Fruit fly (Drosophila melanogaster) whole organism, embryonic: ENCODE results near the gene CG11309.

Source experiments
- Adf1 ChIP-seq: fragments of 200-800 bp; sonication (Bioruptor generic); IDR thresholded peaks from 2 replicates; pipeline ENCODE4 v1.3.6; 2022; ENCODE audit warnings: missing biosample characterization, missing genetic modification characterization
- Awh ChIP-seq: fragments of 200-800 bp; sonication (Bioruptor generic); IDR thresholded peaks from 2 replicates; pipeline ENCODE4, ENCODE4 v1.3.6; 2022; ENCODE audit warnings: missing biosample characterization, missing genetic modification characterization
- Bdp1 ChIP-seq: fragments of 200-800 bp; sonication (Bioruptor generic); optimal IDR thresholded peaks from 3 replicates; lab custom pipeline; 2016; ENCODE audit warnings: missing biosample characterization, missing genetic modification characterization
- C15 ChIP-seq: fragments of 200-800 bp; sonication (Bioruptor generic); IDR thresholded peaks from 3 replicates; pipeline ENCODE4 v1.3.6; 2022; ENCODE audit warnings: missing biosample characterization, missing genetic modification characterization
- CG11085 ChIP-seq: fragments of 200-800 bp; sonication (Bioruptor generic); IDR thresholded peaks from 2 replicates; pipeline ENCODE4 v1.3.6; 2022; ENCODE audit warnings: missing biosample characterization, missing genetic modification characterization
- CG12769 ChIP-seq: fragments of 200-800 bp; sonication (Bioruptor generic); optimal IDR thresholded peaks from 2 replicates; lab custom pipeline; 2019; ENCODE audit warnings: missing biosample characterization, mild to moderate bottlenecking, missing genetic modification characterization, moderate library complexity
- CG14014 ChIP-seq: fragments of 200-800 bp; sonication (Bioruptor generic); IDR thresholded peaks from 2 replicates; pipeline ENCODE4 v1.3.6; 2022; ENCODE audit warnings: missing biosample characterization, missing genetic modification characterization
- CG15514 ChIP-seq: fragments of 200-800 bp; sonication (Bioruptor generic); optimal IDR thresholded peaks from 3 replicates; lab custom pipeline; 2017; ENCODE audit warnings: missing biosample characterization, missing genetic modification characterization, mild to moderate bottlenecking, moderate library complexity, missing genetic modification reagents
- CG16779 ChIP-seq: fragments of 200-800 bp; sonication (Bioruptor generic); IDR thresholded peaks from 2 replicates; pipeline ENCODE4 v1.3.6; 2022; ENCODE audit warnings: missing biosample characterization, missing genetic modification characterization
- CG17359 ChIP-seq: fragments of 200-800 bp; sonication (Bioruptor generic); optimal IDR thresholded peaks from 3 replicates; lab custom pipeline; 2018; ENCODE audit warnings: missing biosample characterization, mild to moderate bottlenecking, missing genetic modification characterization, moderate library complexity
- CG2120 ChIP-seq: fragments of 200-800 bp; sonication (Bioruptor generic); optimal IDR thresholded peaks from 3 replicates; lab custom pipeline; 2016; ENCODE audit warnings: missing biosample characterization, missing genetic modification characterization
- CG2199 ChIP-seq: fragments of 200-800 bp; sonication (Bioruptor generic); IDR thresholded peaks from 3 replicates; pipeline ENCODE4 v1.3.6; 2022; ENCODE audit warnings: missing biosample characterization, missing genetic modification characterization
- CG2202 ChIP-seq: fragments of 200-800 bp; sonication (Bioruptor generic); optimal IDR thresholded peaks from 2 replicates; lab custom pipeline; 2018; ENCODE audit warnings: missing biosample characterization, mild to moderate bottlenecking, missing genetic modification characterization
- CG3163 ChIP-seq: fragments of 200-800 bp; sonication (Bioruptor generic); optimal IDR thresholded peaks from 3 replicates; lab custom pipeline; 2016; ENCODE audit warnings: missing biosample characterization, missing genetic modification characterization
- CG4360 ChIP-seq: fragments of 200-800 bp; sonication (Bioruptor generic); IDR thresholded peaks from 2 replicates; pipeline ENCODE4 v1.3.6; 2022; ENCODE audit warnings: missing biosample characterization, missing genetic modification characterization
- CG4730 ChIP-seq: fragments of 200-800 bp; sonication (Bioruptor generic); IDR thresholded peaks from 2 replicates; pipeline ENCODE4 v1.3.6; 2022; ENCODE audit warnings: missing biosample characterization, missing genetic modification characterization
- CG6765 ChIP-seq: fragments of 200-800 bp; sonication (Bioruptor generic); optimal IDR thresholded peaks from 3 replicates; lab custom pipeline; 2017; ENCODE audit warnings: missing biosample characterization, mild to moderate bottlenecking, missing genetic modification characterization
- CG6791 ChIP-seq: fragments of 200-800 bp; sonication (Bioruptor generic); IDR thresholded peaks from 3 replicates; pipeline ENCODE4 v1.3.6; 2022; ENCODE audit warnings: missing biosample characterization, missing genetic modification characterization; ENCODE audit not compliant: partially characterized antibody
- CG6854 ChIP-seq: fragments of 200-800 bp; sonication (Bioruptor generic); optimal IDR thresholded peaks from 3 replicates; lab custom pipeline; 2017; ENCODE audit warnings: missing biosample characterization, mild to moderate bottlenecking, missing genetic modification characterization
- CTCF ChIP-seq: fragments of 200-800 bp; sonication (Bioruptor generic); optimal IDR thresholded peaks from 2 replicates; lab custom pipeline; 2017; ENCODE audit warnings: missing biosample characterization, mild to moderate bottlenecking, missing genetic modification characterization, moderate library complexity
- Chrac-16 ChIP-seq: fragments of 200-800 bp; sonication (Bioruptor generic); optimal IDR thresholded peaks from 3 replicates; lab custom pipeline; 2016; ENCODE audit warnings: missing biosample characterization, missing genetic modification characterization
- Dbx ChIP-seq: fragments of 200-800 bp; sonication (Bioruptor generic); IDR thresholded peaks from 3 replicates; pipeline ENCODE4 v1.3.6; 2022; ENCODE audit warnings: missing biosample characterization, missing genetic modification characterization
- Gsc ChIP-seq: fragments of 200-800 bp; sonication (Bioruptor generic); IDR thresholded peaks from 2 replicates; pipeline ENCODE4 v1.3.6; 2022; ENCODE audit warnings: missing biosample characterization, missing genetic modification characterization
- Hmr ChIP-seq: fragments of 200-800 bp; sonication (Bioruptor generic); optimal IDR thresholded peaks from 3 replicates; lab custom pipeline; 2017; ENCODE audit warnings: mild to moderate bottlenecking, missing biosample characterization, missing genetic modification reagents, missing genetic modification characterization
- Hr78 ChIP-seq, 2 experiments: fragments of 200-800 bp in 1 of 2; fragments of >200 bp in 1 of 2; sonication (Bioruptor generic) in 1 of 2; optimal IDR thresholded peaks; 2 replicates each; lab custom pipeline; 2017 to 2019; ENCODE audit warnings: missing biosample characterization in 2 of 2, missing genetic modification characterization in 2 of 2, mild to moderate bottlenecking in 1 of 2, moderate library complexity in 1 of 2
- Jarid2 ChIP-seq: fragments of 200-800 bp; sonication (Bioruptor generic); optimal IDR thresholded peaks from 3 replicates; lab custom pipeline; 2017; ENCODE audit warnings: mild to moderate bottlenecking, missing biosample characterization, missing genetic modification reagents, missing genetic modification characterization
- Med ChIP-seq: fragments of 200-800 bp; sonication (Bioruptor generic); peaks from one replicate; lab custom pipeline; 2016; ENCODE audit warnings: missing biosample characterization, missing genetic modification characterization, mild to moderate bottlenecking, inconsistent platforms, moderate library complexity
- NFAT ChIP-seq: fragments of 200-800 bp; sonication (Bioruptor generic); IDR thresholded peaks from 2 replicates; pipeline ENCODE4 v1.3.6; 2022; ENCODE audit warnings: missing biosample characterization, missing genetic modification characterization
- Nf-YB ChIP-seq: fragments of 200-800 bp; sonication (Bioruptor generic); optimal IDR thresholded peaks from 3 replicates; lab custom pipeline; 2019; ENCODE audit warnings: missing biosample characterization, mild to moderate bottlenecking, missing genetic modification characterization, moderate library complexity
- Pdp1 ChIP-seq, 2 experiments: fragments of 200-800 bp; sonication (Bioruptor generic); optimal IDR thresholded peaks; 3 replicates each; lab custom pipeline; 2016; ENCODE audit warnings: missing biosample characterization in 2 of 2, missing genetic modification characterization in 2 of 2, mild to moderate bottlenecking in 1 of 2, moderate library complexity in 1 of 2
- Sox100B ChIP-seq: fragments of 200-800 bp; sonication (Bioruptor generic); optimal IDR thresholded peaks from 3 replicates; lab custom pipeline; 2018; ENCODE audit warnings: missing biosample characterization, mild to moderate bottlenecking, missing genetic modification characterization
- Sry-β ChIP-seq: fragments of 200-800 bp; sonication (Bioruptor generic); optimal IDR thresholded peaks from 2 replicates; lab custom pipeline; 2018; ENCODE audit warnings: missing biosample characterization, mild to moderate bottlenecking, missing genetic modification characterization, moderate library complexity
- cad ChIP-seq: fragments of >200 bp; optimal IDR thresholded peaks from 2 replicates; lab custom pipeline; 2017; ENCODE audit warnings: missing biosample characterization, missing genetic modification characterization
- ci ChIP-seq: fragments of 200-800 bp; sonication (Bioruptor generic); IDR thresholded peaks from 3 replicates; pipeline ENCODE4 v1.3.6; 2022; ENCODE audit warnings: missing biosample characterization, missing genetic modification characterization
- crol ChIP-seq: fragments of 200-800 bp; sonication (Bioruptor generic); IDR thresholded peaks from 2 replicates; pipeline ENCODE4 v1.3.6; 2022; ENCODE audit warnings: missing biosample characterization, missing genetic modification characterization
- dati ChIP-seq: fragments of 200-800 bp; sonication (Bioruptor generic); IDR thresholded peaks from 2 replicates; pipeline ENCODE4 v1.3.6; 2022; ENCODE audit warnings: missing biosample characterization, missing genetic modification characterization
- dmrt99B ChIP-seq: fragments of 200-800 bp; sonication (Bioruptor generic); optimal IDR thresholded peaks from 2 replicates; lab custom pipeline; 2018; ENCODE audit warnings: missing biosample characterization, mild to moderate bottlenecking, missing genetic modification characterization, moderate library complexity
- hkb ChIP-seq, 2 experiments: fragments of 200-800 bp in 1 of 2; fragments of >200 bp in 1 of 2; sonication (Bioruptor generic) in 1 of 2; IDR thresholded peaks in 1 of 2; optimal IDR thresholded peaks in 1 of 2; 2 replicates each; pipeline versions ENCODE4 v1.3.6 to Lab custom; 2017 to 2022; ENCODE audit warnings: missing biosample characterization in 1 of 2, missing genetic modification characterization in 1 of 2
- kay ChIP-seq: fragments of 200-800 bp; sonication (Bioruptor generic); optimal IDR thresholded peaks from 2 replicates; lab custom pipeline; 2016; ENCODE audit warnings: missing biosample characterization, missing genetic modification characterization
- kni ChIP-seq: fragments of 200-800 bp; sonication (Bioruptor generic); optimal IDR thresholded peaks from 3 replicates; lab custom pipeline; 2017; ENCODE audit warnings: mild to moderate bottlenecking, missing biosample characterization, missing genetic modification reagents, missing genetic modification characterization
- lbe ChIP-seq: fragments of 200-800 bp; sonication (Bioruptor generic); optimal IDR thresholded peaks from 2 replicates; lab custom pipeline; 2016; ENCODE audit warnings: missing biosample characterization, mild to moderate bottlenecking, missing genetic modification characterization
- pros ChIP-seq: fragments of 200-800 bp; sonication (Bioruptor generic); optimal IDR thresholded peaks from 3 replicates; lab custom pipeline; 2019; ENCODE audit warnings: missing biosample characterization, mild to moderate bottlenecking, missing genetic modification characterization, moderate library complexity
- run ChIP-seq: fragments of 200-800 bp; sonication (Bioruptor generic); optimal IDR thresholded peaks from 3 replicates; lab custom pipeline; 2018; ENCODE audit warnings: missing biosample characterization, mild to moderate bottlenecking, missing genetic modification characterization
- seq ChIP-seq: fragments of 200-800 bp; sonication (Bioruptor generic); IDR thresholded peaks from 2 replicates; pipeline ENCODE4 v1.3.6; 2022; ENCODE audit warnings: missing biosample characterization, missing genetic modification characterization
- so ChIP-seq: fragments of 200-800 bp; sonication (Bioruptor generic); IDR thresholded peaks from 3 replicates; pipeline ENCODE4 v1.3.6; 2022; ENCODE audit warnings: missing biosample characterization, missing genetic modification characterization
- vvl ChIP-seq: fragments of 200-800 bp; sonication (Bioruptor generic); IDR thresholded peaks from 2 replicates; pipeline ENCODE4 v1.3.6; 2022; ENCODE audit warnings: missing biosample characterization, missing genetic modification characterization
- z ChIP-seq: fragments of 200-800 bp; sonication (Bioruptor generic); IDR thresholded peaks from 3 replicates; pipeline ENCODE4 v1.3.6; 2022; ENCODE audit warnings: missing biosample characterization, missing genetic modification characterization
- zfh1 ChIP-seq: fragments of 200-800 bp; sonication (Bioruptor generic); IDR thresholded peaks from 3 replicates; pipeline ENCODE4 v1.3.6; 2022; ENCODE audit warnings: missing biosample characterization, missing genetic modification characterization

CG11309 gene

DNA sequence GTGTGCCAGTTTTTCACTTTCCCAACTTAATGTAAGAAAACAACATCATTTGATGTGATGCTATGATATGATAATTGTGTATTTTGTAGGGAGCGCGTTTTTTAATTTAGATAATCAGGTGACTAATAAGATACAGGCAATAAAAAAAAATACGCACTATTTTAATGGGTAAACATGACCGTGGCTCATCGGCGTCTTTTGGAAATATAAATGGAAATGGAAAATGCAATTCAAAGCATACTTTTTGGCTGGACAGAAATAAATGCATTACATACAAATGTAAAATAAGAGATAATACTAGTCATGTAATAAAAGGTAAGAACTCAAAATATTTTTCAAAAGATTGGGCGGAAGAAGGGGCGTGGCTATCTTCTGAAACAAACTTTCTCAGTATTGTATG, 42.0 kb downstream of the CG11309 start (continued):
- peak; percentile 31 for TF ChIP-seq CG6765 (GFP tag; lab: Kevin White, UChicago)
- peak; percentile 43 for TF ChIP-seq kay
- peak; percentile 72 for TF ChIP-seq CTCF (GFP tag; lab: Kevin White, UChicago)
- peak; percentile 55; the same call in 1 of the 2 replicates for TF ChIP-seq vvl (GFP tag; lab: Robert Waterston, UW)
- no peak for TF ChIP-seq Chrac-16 (GFP tag; lab: Kevin White, UChicago)
- no peak for TF ChIP-seq C15 (GFP tag; lab: Robert Waterston, UW)
- TF ChIP-seq CG3163 = no peak

DNA sequence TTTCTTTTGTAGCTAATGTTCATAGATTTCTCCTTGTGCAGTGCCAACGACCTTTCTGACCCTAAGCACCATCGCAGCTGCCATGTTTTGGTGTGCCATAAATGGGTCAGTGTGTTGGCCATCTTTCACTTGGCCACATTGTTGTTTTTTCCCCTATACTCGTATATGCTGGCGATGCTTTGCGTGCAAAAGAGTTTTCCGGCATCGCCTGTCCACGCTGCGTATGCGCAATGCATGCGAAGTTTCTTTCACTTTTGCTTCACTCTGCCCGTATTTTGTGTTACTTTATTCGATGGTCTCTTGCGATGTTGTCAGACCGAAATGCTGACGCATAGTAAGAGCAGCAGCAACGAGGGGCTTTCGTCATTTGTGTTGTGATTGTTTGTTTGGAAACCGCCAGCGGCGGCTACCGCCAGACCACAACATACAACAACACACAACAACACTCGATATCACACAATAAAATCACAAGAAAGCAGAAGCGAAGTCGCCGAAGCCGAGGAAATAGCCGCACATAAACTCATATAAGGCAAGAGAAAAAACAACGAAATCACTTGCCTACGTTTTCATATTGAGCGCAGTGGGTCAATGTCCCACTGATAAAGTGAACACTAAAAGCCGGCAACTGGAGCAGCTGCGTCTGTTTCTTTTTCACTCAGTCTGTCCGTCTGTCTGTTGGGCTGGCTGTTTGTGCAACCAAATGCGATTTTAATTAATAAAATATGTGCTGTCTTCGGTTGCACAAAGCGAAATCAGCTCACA, 42.9 kb downstream of the CG11309 start:
- TF ChIP-seq CG4730 (GFP tag; lab: Robert Waterston, UW) (no peak), CG17359 (tag; lab: Kevin White, UChicago) (no peak), Nf-YB (no peak), Med (peak; percentile 76), Hmr (no peak), seq (GFP tag; lab: Robert Waterston, UW) (0 out of 2 replicates have a peak, but pooled peaks have one; percentile 18), so (GFP tag; lab: Robert Waterston, UW) (0 out of 3 replicates have a peak, but pooled peaks have one; percentile 6), Pdp1 (GFP tag; optimal IDR thresholded peaks at IDR 0.05; lab: Kevin White, UChicago) (peak in 1 of 2 experiments; percentile 39), CG12769 (tag; lab: Kevin White, UChicago) (peak; percentile 1), lbe (no peak), CG16779 (GFP tag; lab: Robert Waterston, UW) (no peak), CG2202 (tag; lab: Kevin White, UChicago) (no peak), Dbx (no peak), pros (peak; percentile 61), dmrt99B (tag; lab: Kevin White, UChicago) (no peak), CG2120 (GFP tag; lab: Kevin White, UChicago) (no peak), kni (GFP tag; lab: Kevin White, UChicago) (peak; percentile 54), Bdp1 (no peak), CG15514 (GFP tag; lab: Kevin White, UChicago) (no peak), run (tag; lab: Kevin White, UChicago) (peak; percentile 61), cad (GFP tag; lab: Kevin White, UChicago) (no peak), Sry-β (GFP tag; lab: Kevin White, UChicago) (no peak), CG6791 (GFP tag; lab: Robert Waterston, UW) (no peak), z (GFP tag; lab: Robert Waterston, UW) (0 out of 3 replicates have a peak, but pooled peaks have one; percentile 36), Adf1 (GFP tag; lab: Robert Waterston, UW) (peak; percentile 23; the same call in 1 of the 2 replicates), zfh1 (GFP tag; lab: Robert Waterston, UW) (0 out of 3 replicates have a peak, but pooled peaks have one; percentile 11), hkb (optimal IDR thresholded peaks at IDR 0.05; lab: Kevin White, UChicago) (no peak), hkb (GFP tag; IDR thresholded peaks at IDR 0.05; lab: Robert Waterston, UW) (no peak), crol (GFP tag; lab: Robert Waterston, UW) (no peak), ci (GFP tag; lab: Robert Waterston, UW) (peak; percentile 57; the same call in 1 of the 3 replicates), CG6854 (GFP tag; lab: Kevin White, UChicago) (no peak), Awh (GFP tag; lab: Robert Waterston, UW) (peak; percentile 80), Sox100B (no peak), NFAT (GFP tag; lab: Robert Waterston, UW) (no peak), CG2199 (GFP tag; lab: Robert Waterston, UW) (peak; percentile 85; the same call in 2 of the 3 replicates), CG14014 (no peak), Hr78 (GFP tag; optimal IDR thresholded peaks at IDR 0.05; lab: Kevin White, UChicago) (peak in 1 of 2 experiments; percentile 63), CG4360 (peak; percentile 39; the same call in 1 of the 2 replicates), Jarid2 (GFP tag; lab: Kevin White, UChicago) (no peak), Gsc (GFP tag; lab: Robert Waterston, UW) (no peak), CG11085 (GFP tag; lab: Robert Waterston, UW) (no peak), dati (no peak)
